Worm (Caenorhabditis elegans): ENCODE results near the gene Y7A5A.10.

The Y7A5A.10 gene

ce11 chrX:15811341-15811740 is 16.5 kb upstream of the Y7A5A.10 start:
- TF ChIP-seq flt-1 (GFP tag; IDR thresholded peaks at IDR 0.05) (no peak), ref-1 (GFP tag; conservative IDR thresholded peaks at IDR 0.05) (no peak), ztf-29 (GFP tag; IDR thresholded peaks at IDR 0.05) (no peak), ztf-23 (GFP tag; IDR thresholded peaks at IDR 0.05) (no peak), cog-1 (tag; optimal IDR thresholded peaks at IDR 0.05) (no peak), T22C8.4 (GFP tag; IDR thresholded peaks at IDR 0.05) (no peak), med-1 (GFP tag; optimal IDR thresholded peaks at IDR 0.05; ENCODE audit: insufficient read depth) (no peak), tab-1 (GFP tag; IDR thresholded peaks at IDR 0.05) (no peak), klf-2 (GFP tag; conservative IDR thresholded peaks at IDR 0.05) (no peak)

ce11 chrX:15804072-15804471 is 9.2 kb upstream of the Y7A5A.10 start, which contains the start of gene Y7A5A.7:
TSS of gene Y7A5A.7 (minus strand) at chrX:15804172.
- no peak for TF ChIP-seq T22C8.4 (GFP tag; IDR thresholded peaks at IDR 0.05)
- no peak for TF ChIP-seq flt-1 (GFP tag; IDR thresholded peaks at IDR 0.05)
- TF ChIP-seq ztf-29 (GFP tag; IDR thresholded peaks at IDR 0.05), result no peak
- TF ChIP-seq klf-2 (GFP tag; conservative IDR thresholded peaks at IDR 0.05), result no peak
- TF ChIP-seq ref-1 (GFP tag; conservative IDR thresholded peaks at IDR 0.05), result no peak
- TF ChIP-seq med-1 (GFP tag; optimal IDR thresholded peaks at IDR 0.05; ENCODE audit: insufficient read depth), result no peak
- no peak for TF ChIP-seq tab-1 (GFP tag; IDR thresholded peaks at IDR 0.05)
- no peak for TF ChIP-seq cog-1 (tag; optimal IDR thresholded peaks at IDR 0.05)
- no peak for TF ChIP-seq ztf-23 (GFP tag; IDR thresholded peaks at IDR 0.05)

ce11 chrX:15801827-15802226 is 7.0 kb upstream of the Y7A5A.10 start:
- TF ChIP-seq ztf-29 (GFP tag; IDR thresholded peaks at IDR 0.05) (no peak), cog-1 (tag; optimal IDR thresholded peaks at IDR 0.05) (no peak), tab-1 (GFP tag; IDR thresholded peaks at IDR 0.05) (no peak), T22C8.4 (GFP tag; IDR thresholded peaks at IDR 0.05) (no peak), flt-1 (GFP tag; IDR thresholded peaks at IDR 0.05) (no peak), ref-1 (GFP tag; conservative IDR thresholded peaks at IDR 0.05) (no peak), klf-2 (GFP tag; conservative IDR thresholded peaks at IDR 0.05) (no peak), med-1 (GFP tag; optimal IDR thresholded peaks at IDR 0.05; ENCODE audit: insufficient read depth) (no peak), ztf-23 (GFP tag; IDR thresholded peaks at IDR 0.05) (no peak)

- TF ChIP-seq med-1 (GFP tag; optimal IDR thresholded peaks at IDR 0.05; ENCODE audit: insufficient read depth) (no peak), tab-1 (GFP tag; IDR thresholded peaks at IDR 0.05) (no peak), ztf-23 (GFP tag; IDR thresholded peaks at IDR 0.05) (no peak), cog-1 (tag; optimal IDR thresholded peaks at IDR 0.05) (no peak), T22C8.4 (GFP tag; IDR thresholded peaks at IDR 0.05) (no peak)
Observed at ce11 chrX:15799595-15799994, 4.7 kb upstream of the Y7A5A.10 start, which contains the start of gene Y7A5A.6. TSS of gene Y7A5A.6 (minus strand) at chrX:15799695.

ce11 chrX:15796633-15797032 is 1.8 kb upstream of the Y7A5A.10 start:
- no peak for TF ChIP-seq ztf-29 (GFP tag; IDR thresholded peaks at IDR 0.05)

- no peak for TF ChIP-seq ztf-29 (GFP tag; IDR thresholded peaks at IDR 0.05)
- no peak for TF ChIP-seq T22C8.4 (GFP tag; IDR thresholded peaks at IDR 0.05)
- TF ChIP-seq klf-2 (GFP tag; conservative IDR thresholded peaks at IDR 0.05), result no peak
- no peak for TF ChIP-seq ref-1 (GFP tag; conservative IDR thresholded peaks at IDR 0.05)
- no peak for TF ChIP-seq tab-1 (GFP tag; IDR thresholded peaks at IDR 0.05)
- TF ChIP-seq ztf-23 (GFP tag; IDR thresholded peaks at IDR 0.05), result no peak
- no peak for TF ChIP-seq cog-1 (tag; optimal IDR thresholded peaks at IDR 0.05)
- no peak for TF ChIP-seq flt-1 (GFP tag; IDR thresholded peaks at IDR 0.05)
- TF ChIP-seq med-1 (GFP tag; optimal IDR thresholded peaks at IDR 0.05; ENCODE audit: insufficient read depth), result no peak
Observed at ce11 chrX:15786726-15787125, 8.2 kb downstream of the Y7A5A.10 start, which contains the start of gene Y7A5A.5. TSS of gene Y7A5A.5 (minus strand) at chrX:15786826.

ce11 chrX:15784570-15784969 is 10.3 kb downstream of the Y7A5A.10 start, which contains the start of gene Y7A5A.3:
TSS of gene Y7A5A.3 (minus strand) at chrX:15784670.
- no peak for TF ChIP-seq klf-2 (GFP tag; conservative IDR thresholded peaks at IDR 0.05)
- TF ChIP-seq ref-1 (GFP tag; conservative IDR thresholded peaks at IDR 0.05), result no peak
- TF ChIP-seq T22C8.4 (GFP tag; IDR thresholded peaks at IDR 0.05), result no peak
- no peak for TF ChIP-seq ztf-23 (GFP tag; IDR thresholded peaks at IDR 0.05)
- TF ChIP-seq cog-1 (tag; optimal IDR thresholded peaks at IDR 0.05), result no peak
- no peak for TF ChIP-seq med-1 (GFP tag; optimal IDR thresholded peaks at IDR 0.05; ENCODE audit: insufficient read depth)
- TF ChIP-seq ztf-29 (GFP tag; IDR thresholded peaks at IDR 0.05), result no peak
- no peak for TF ChIP-seq tab-1 (GFP tag; IDR thresholded peaks at IDR 0.05)
- no peak for TF ChIP-seq flt-1 (GFP tag; IDR thresholded peaks at IDR 0.05)

- no peak for TF ChIP-seq klf-2 (GFP tag; conservative IDR thresholded peaks at IDR 0.05)
- no peak for TF ChIP-seq T22C8.4 (GFP tag; IDR thresholded peaks at IDR 0.05)
Observed at ce11 chrX:15782027-15782426, 12.8 kb downstream of the Y7A5A.10 start, which contains the start of gene Y7A5A.24. TSS of gene Y7A5A.24 (minus strand) at chrX:15782127.

ce11 chrX:15779503-15779902 is 15.4 kb downstream of the Y7A5A.10 start:
- no peak for TF ChIP-seq ztf-29 (GFP tag; IDR thresholded peaks at IDR 0.05)

ce11 chrX:15773262-15773908 is 21.5 kb downstream of the Y7A5A.10 start, which contains the start of gene Y7A5A.13:
TSS of gene Y7A5A.13 (plus strand) at chrX:15773858.
- no peak for TF ChIP-seq ztf-23 (GFP tag; IDR thresholded peaks at IDR 0.05)
- no peak for TF ChIP-seq tab-1 (GFP tag; IDR thresholded peaks at IDR 0.05)
- no peak for TF ChIP-seq ref-1 (GFP tag; conservative IDR thresholded peaks at IDR 0.05)
- no peak for TF ChIP-seq klf-2 (GFP tag; conservative IDR thresholded peaks at IDR 0.05)
- no peak for TF ChIP-seq med-1 (GFP tag; optimal IDR thresholded peaks at IDR 0.05; ENCODE audit: insufficient read depth)
- no peak for TF ChIP-seq T22C8.4 (GFP tag; IDR thresholded peaks at IDR 0.05)
- TF ChIP-seq cog-1 (tag; optimal IDR thresholded peaks at IDR 0.05), result no peak
- TF ChIP-seq flt-1 (GFP tag; IDR thresholded peaks at IDR 0.05), result no peak
